Worm (Caenorhabditis elegans) whole organism, L3 larva: Measurements from ENCODE around the gene Y55F3BR.6.

ENCODE experiments used
- R02D3.7 ChIP-seq: fragments of 150-350 bp; optimal IDR thresholded peaks from 2 replicates; lab custom pipeline; 2014; ENCODE audit warnings: missing biosample characterization, missing genetic modification characterization
- ZK546.5 ChIP-seq: sonication (generic microtip); optimal IDR thresholded peaks from 2 replicates; lab custom pipeline; 2017; ENCODE audit warnings: missing biosample characterization, missing genetic modification characterization
- aly-2 ChIP-seq: fragments of 150-350 bp; optimal IDR thresholded peaks from 2 replicates; lab custom pipeline; 2014; ENCODE audit warnings: missing biosample characterization, missing genetic modification characterization
- ama-1 ChIP-seq: fragments of 150-350 bp; optimal IDR thresholded peaks from 2 replicates; lab custom pipeline; 2018
- ceh-16 ChIP-seq: sonication (generic microtip); optimal IDR thresholded peaks from 2 replicates; lab custom pipeline; 2017; ENCODE audit warnings: missing biosample characterization, missing genetic modification characterization
- ceh-28 ChIP-seq: fragments of 150-350 bp; optimal IDR thresholded peaks from 2 replicates; lab custom pipeline; 2014; ENCODE audit warnings: missing biosample characterization, missing genetic modification reagents, missing genetic modification characterization
- ceh-9 ChIP-seq: sonication (generic microtip); optimal IDR thresholded peaks from 2 replicates; lab custom pipeline; 2018; ENCODE audit warnings: missing biosample characterization, missing genetic modification characterization
- daf-12 ChIP-seq: fragments of 150-350 bp; optimal IDR thresholded peaks from 2 replicates; lab custom pipeline; 2014; ENCODE audit warnings: missing biosample characterization, missing genetic modification reagents, missing genetic modification characterization
- egl-27 ChIP-seq: sonication (generic microtip); optimal IDR thresholded peaks from 4 replicates; lab custom pipeline; 2017; ENCODE audit warnings: missing biosample characterization, missing genetic modification reagents, missing genetic modification characterization
- elt-1 ChIP-seq: fragments of 150-350 bp; optimal IDR thresholded peaks from 2 replicates; lab custom pipeline; 2014; ENCODE audit warnings: missing biosample characterization, missing genetic modification characterization
- elt-2 ChIP-seq: sonication (generic microtip); optimal IDR thresholded peaks from 2 replicates; lab custom pipeline; 2016; ENCODE audit warnings: missing genetic modification reagents, mild to moderate bottlenecking, missing genetic modification characterization, missing compliant biosample characterization
- elt-3 ChIP-seq, 3 experiments: fragments of 150-350 bp in 1 of 3; sonication (generic microtip) in 2 of 3; optimal IDR thresholded peaks; 2 replicates in 2 of 3; 4 replicates in 1 of 3; lab custom pipeline; 2014 to 2017; ENCODE audit warnings: missing biosample characterization in 3 of 3, missing genetic modification characterization in 3 of 3
- eor-1 ChIP-seq, 2 experiments: fragments of 150-350 bp; optimal IDR thresholded peaks; 2 replicates each; lab custom pipeline; 2014 to 2018; ENCODE audit warnings: missing biosample characterization in 2 of 2, missing genetic modification characterization in 2 of 2
- fkh-2 ChIP-seq: fragments of 150-350 bp; optimal IDR thresholded peaks from 2 replicates; lab custom pipeline; 2014; ENCODE audit warnings: missing biosample characterization, missing genetic modification reagents, missing genetic modification characterization
- hmg-11 ChIP-seq: sonication (generic microtip); optimal IDR thresholded peaks from 2 replicates; lab custom pipeline; 2016; ENCODE audit warnings: missing genetic modification characterization, missing compliant biosample characterization
- jun-1 ChIP-seq: fragments of 150-350 bp; optimal IDR thresholded peaks from 2 replicates; lab custom pipeline; 2014; ENCODE audit warnings: missing biosample characterization, missing genetic modification reagents, missing genetic modification characterization
- lin-15B ChIP-seq: fragments of 150-350 bp; optimal IDR thresholded peaks from 2 replicates; lab custom pipeline; 2014; ENCODE audit warnings: missing biosample characterization, missing genetic modification characterization
- lin-39 ChIP-seq: fragments of 150-350 bp; optimal IDR thresholded peaks from 2 replicates; lab custom pipeline; 2018; ENCODE audit warnings: missing biosample characterization, missing genetic modification reagents, missing genetic modification characterization
- lsy-12 ChIP-seq: sonication (generic microtip); optimal IDR thresholded peaks from 2 replicates; lab custom pipeline; 2016; ENCODE audit warnings: mild to moderate bottlenecking, missing genetic modification characterization, missing compliant biosample characterization
- mdl-1 ChIP-seq: fragments of 150-350 bp; optimal IDR thresholded peaks from 2 replicates; lab custom pipeline; 2014; ENCODE audit warnings: missing biosample characterization, missing genetic modification characterization
- mml-1 ChIP-seq: fragments of 150-350 bp; sonication (generic microtip); optimal IDR thresholded peaks from 3 replicates; lab custom pipeline; 2014; ENCODE audit warnings: missing biosample characterization, missing genetic modification characterization
- nfya-1 ChIP-seq: sonication (generic microtip); optimal IDR thresholded peaks from 2 replicates; lab custom pipeline; 2017; ENCODE audit warnings: missing genetic modification characterization, mild to moderate bottlenecking, missing compliant biosample characterization, antibody characterized with exemption, moderate library complexity; ENCODE audit not compliant: insufficient read depth
- nhr-11 ChIP-seq: fragments of 150-350 bp; optimal IDR thresholded peaks from 2 replicates; lab custom pipeline; 2014; ENCODE audit warnings: missing biosample characterization, missing genetic modification characterization
- nhr-12 ChIP-seq: fragments of 150-350 bp; optimal IDR thresholded peaks from 2 replicates; lab custom pipeline; 2014; ENCODE audit warnings: missing biosample characterization, missing genetic modification characterization
- nhr-23 ChIP-seq: fragments of 150-350 bp; optimal IDR thresholded peaks from 2 replicates; lab custom pipeline; 2014; ENCODE audit warnings: missing biosample characterization, missing genetic modification reagents, missing genetic modification characterization
- nhr-25 ChIP-seq: sonication (generic microtip); optimal IDR thresholded peaks from 2 replicates; lab custom pipeline; 2017; ENCODE audit warnings: missing biosample characterization, missing genetic modification characterization
- nhr-28 ChIP-seq: fragments of 150-350 bp; optimal IDR thresholded peaks from 2 replicates; lab custom pipeline; 2014; ENCODE audit warnings: missing biosample characterization, missing genetic modification characterization
- nhr-43 ChIP-seq: sonication (generic microtip); optimal IDR thresholded peaks from 2 replicates; lab custom pipeline; 2016; ENCODE audit warnings: mild to moderate bottlenecking, missing genetic modification characterization, missing compliant biosample characterization; ENCODE audit not compliant: poor library complexity, severe bottlenecking
- nhr-67 ChIP-seq: fragments of 150-350 bp; optimal IDR thresholded peaks from 2 replicates; lab custom pipeline; 2014; ENCODE audit warnings: missing biosample characterization, missing genetic modification characterization
- nhr-76 ChIP-seq: fragments of 150-350 bp; sonication (generic microtip); optimal IDR thresholded peaks from 5 replicates; lab custom pipeline; 2014; ENCODE audit warnings: missing biosample characterization, missing genetic modification characterization
- pha-4 ChIP-seq: fragments of 150-350 bp; optimal IDR thresholded peaks from 2 replicates; lab custom pipeline; 2014; ENCODE audit warnings: missing biosample characterization, missing genetic modification reagents, missing genetic modification characterization
- pqm-1 ChIP-seq: fragments of 150-350 bp; optimal IDR thresholded peaks from 2 replicates; lab custom pipeline; 2017; ENCODE audit warnings: missing biosample characterization, missing genetic modification characterization, inconsistent platforms
- sea-2 ChIP-seq: fragments of 150-350 bp; sonication (generic microtip); optimal IDR thresholded peaks from 4 replicates; lab custom pipeline; 2014; ENCODE audit warnings: missing biosample characterization, missing genetic modification reagents, missing genetic modification characterization
- skn-1 ChIP-seq: fragments of 150-350 bp; optimal IDR thresholded peaks from 2 replicates; lab custom pipeline; 2014; ENCODE audit warnings: missing biosample characterization, missing genetic modification characterization
- snpc-4 ChIP-seq: fragments of 150-350 bp; optimal IDR thresholded peaks from 2 replicates; lab custom pipeline; 2014; ENCODE audit warnings: missing biosample characterization, missing genetic modification characterization
- tbx-2 ChIP-seq: sonication (generic microtip); optimal IDR thresholded peaks from 2 replicates; lab custom pipeline; 2016; ENCODE audit warnings: mild to moderate bottlenecking, missing genetic modification characterization, missing compliant biosample characterization
- unc-62 ChIP-seq: fragments of 150-350 bp; sonication (generic microtip); optimal IDR thresholded peaks from 4 replicates; lab custom pipeline; 2014; ENCODE audit warnings: missing biosample characterization, missing genetic modification reagents, missing genetic modification characterization
- zag-1 ChIP-seq: fragments of 150-350 bp; optimal IDR thresholded peaks from 2 replicates; lab custom pipeline; 2014; ENCODE audit warnings: missing biosample characterization, missing genetic modification characterization
- ztf-11 ChIP-seq: fragments of 150-350 bp; optimal IDR thresholded peaks from 2 replicates; lab custom pipeline; 2014; ENCODE audit warnings: missing biosample characterization, missing genetic modification characterization
- ztf-4 ChIP-seq: fragments of 150-350 bp; optimal IDR thresholded peaks from 2 replicates; lab custom pipeline; 2014; ENCODE audit warnings: missing biosample characterization, missing genetic modification characterization

Gene Y55F3BR.6

ce11 chrIV:831796-832486 is 10.0 kb downstream of the Y55F3BR.6 start, which contains the start of the genes madf-1 and Y55F3BR.10:
madf-1 (minus strand) TSS chrIV:831896.
Y55F3BR.10 (plus strand) TSS chrIV:832436.
- TF ChIP-seq aly-2 (tag; lab: Kevin White, UChicago) (no peak), nhr-23 (tag; lab: Kevin White, UChicago) (no peak), elt-2 (tag; lab: Kevin White, UChicago) (no peak), skn-1 (no peak), lsy-12 (no peak), nhr-28 (no peak), nhr-25 (tag; lab: Kevin White, UChicago) (no peak), zag-1 (tag; lab: Kevin White, UChicago) (no peak), ztf-11 (tag; lab: Kevin White, UChicago) (no peak), snpc-4 (tag; lab: Kevin White, UChicago) (no peak), ceh-28 (tag; lab: Kevin White, UChicago) (no peak), lin-15B (no peak), ama-1 (lab: Kevin White, UChicago) (no peak), mml-1 (tag; lab: Kevin White, UChicago) (no peak), ceh-9 (tag; lab: Kevin White, UChicago) (no peak), lin-39 (tag; lab: Kevin White, UChicago) (no peak), fkh-2 (no peak), nhr-43 (tag; lab: Kevin White, UChicago) (no peak)

ce11 chrIV:830262-830960 is 11.5 kb downstream of the Y55F3BR.6 start:
- TF ChIP-seq fkh-2 (no peak), jun-1 (no peak), mdl-1 (tag; lab: Kevin White, UChicago) (no peak)

- TF ChIP-seq elt-3 (tag; optimal IDR thresholded peaks at IDR 0.05; lab: Kevin White, UChicago), result no peak
- TF ChIP-seq elt-2 (tag; lab: Kevin White, UChicago), result no peak
- TF ChIP-seq elt-1, result no peak
- no peak for TF ChIP-seq nhr-23 (tag; lab: Kevin White, UChicago)
- TF ChIP-seq mml-1 (tag; lab: Kevin White, UChicago), result no peak
- TF ChIP-seq nhr-67 (tag; lab: Kevin White, UChicago), result no peak
- TF ChIP-seq aly-2 (tag; lab: Kevin White, UChicago), result no peak
- no peak for TF ChIP-seq ZK546.5 (tag; lab: Kevin White, UChicago)
- no peak for TF ChIP-seq sea-2 (GFP tag; lab: Kevin White, UChicago)
- no peak for TF ChIP-seq egl-27
- no peak for TF ChIP-seq nhr-11 (tag; lab: Kevin White, UChicago)
- TF ChIP-seq nhr-12 (tag; lab: Kevin White, UChicago), result no peak
- no peak for TF ChIP-seq hmg-11 (tag; lab: Kevin White, UChicago)
- no peak for TF ChIP-seq unc-62 (GFP tag; lab: Kevin White, UChicago)
- no peak for TF ChIP-seq ztf-11 (tag; lab: Kevin White, UChicago)
- no peak for TF ChIP-seq skn-1
- TF ChIP-seq nhr-28, result no peak
- no peak for TF ChIP-seq ceh-28 (tag; lab: Kevin White, UChicago)
- TF ChIP-seq zag-1 (tag; lab: Kevin White, UChicago), result no peak
- TF ChIP-seq ceh-9 (tag; lab: Kevin White, UChicago), result no peak
Observed at ce11 chrIV:829691-830090, 12.2 kb downstream of the Y55F3BR.6 start.

ce11 chrIV:829107-829506 is 12.8 kb downstream of the Y55F3BR.6 start:
- TF ChIP-seq pha-4, result no peak
- TF ChIP-seq ZK546.5 (tag; lab: Kevin White, UChicago), result no peak
- no peak for TF ChIP-seq snpc-4 (tag; lab: Kevin White, UChicago)

ce11 chrIV:828427-828826 is 13.5 kb downstream of the Y55F3BR.6 start:
- peak in 1 of 2 experiments; percentile 54 for TF ChIP-seq eor-1 (tag; optimal IDR thresholded peaks at IDR 0.05; lab: Kevin White, UChicago)
- TF ChIP-seq sea-2 (GFP tag; lab: Kevin White, UChicago), result no peak
- peak; percentile 88 for TF ChIP-seq nfya-1 (tag; lab: Kevin White, UChicago)
- no peak for TF ChIP-seq pqm-1 (tag; lab: Kevin White, UChicago)
- TF ChIP-seq ceh-16 (tag; lab: Kevin White, UChicago), result no peak
- TF ChIP-seq lsy-12, result no peak
- no peak for TF ChIP-seq unc-62 (GFP tag; lab: Kevin White, UChicago)
- TF ChIP-seq lin-15B, result peak; percentile 95
- TF ChIP-seq ztf-4, result no peak
- TF ChIP-seq ceh-9 (tag; lab: Kevin White, UChicago), result no peak
- peak; percentile 63 for TF ChIP-seq snpc-4 (tag; lab: Kevin White, UChicago)
- no peak for TF ChIP-seq elt-2 (tag; lab: Kevin White, UChicago)
- no peak for TF ChIP-seq mml-1 (tag; lab: Kevin White, UChicago)
- no peak for TF ChIP-seq nhr-43 (tag; lab: Kevin White, UChicago)
- TF ChIP-seq aly-2 (tag; lab: Kevin White, UChicago), result no peak
- TF ChIP-seq nhr-12 (tag; lab: Kevin White, UChicago), result no peak
- no peak for TF ChIP-seq daf-12 (tag; lab: Kevin White, UChicago)
- peak; percentile 66 for TF ChIP-seq lin-39 (tag; lab: Kevin White, UChicago)
- TF ChIP-seq ceh-28 (tag; lab: Kevin White, UChicago), result peak; percentile 51
- TF ChIP-seq nhr-23 (tag; lab: Kevin White, UChicago), result peak; percentile 49
- no peak for TF ChIP-seq nhr-76 (tag; lab: Kevin White, UChicago)
- TF ChIP-seq tbx-2, result no peak
- no peak for TF ChIP-seq egl-27
- no peak for TF ChIP-seq fkh-2
- TF ChIP-seq R02D3.7 (tag; lab: Kevin White, UChicago), result peak; percentile 28
